Worm (Caenorhabditis elegans): ENCODE results near the gene gst-26.

DNA sequence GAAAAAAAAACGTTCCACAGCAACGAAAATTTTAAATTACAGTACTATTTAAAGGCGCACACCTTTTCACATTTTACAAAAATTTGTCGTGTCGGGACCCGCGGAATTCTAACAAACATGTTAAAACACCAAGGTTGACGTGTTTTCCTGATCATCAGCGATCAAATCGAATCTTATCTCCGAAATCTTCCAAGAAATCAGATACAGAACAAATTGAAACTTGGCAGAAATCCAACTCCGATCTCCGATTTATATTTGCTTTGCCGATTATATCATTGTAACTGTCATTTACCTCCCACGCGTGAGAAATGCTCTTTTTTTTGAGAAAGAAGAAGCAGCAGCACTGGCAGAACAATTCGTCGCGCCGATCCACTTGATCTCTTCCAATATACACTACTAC is 49.4 kb upstream of the gst-26 start:
- TF ChIP-seq rnt-1 (tag; optimal IDR thresholded peaks at IDR 0.05) (peak; percentile 11), dve-1 (tag; optimal IDR thresholded peaks at IDR 0.05) (no peak), ahr-1 (tag; optimal IDR thresholded peaks at IDR 0.05) (no peak), pha-4 (tag; optimal IDR thresholded peaks at IDR 0.05) (no peak), lin-11 (tag; optimal IDR thresholded peaks at IDR 0.05) (no peak)
